Worm (Caenorhabditis elegans): ENCODE data around the gene nhx-6.

nhx-6 gene

ce11 chrII:1709959-1710358 lies 39.3 kb downstream of the nhx-6 start, which contains the start of gene fbxa-184:
fbxa-184 (plus strand) TSS chrII:1710259.
- no peak for TF ChIP-seq tbx-9 (tag; optimal IDR thresholded peaks at IDR 0.05; ENCODE audit: borderline replicate concordance)
- TF ChIP-seq aptf-2 (GFP tag; conservative IDR thresholded peaks at IDR 0.05): peak; percentile 81
- no peak for TF ChIP-seq egrh-3 (GFP tag; IDR thresholded peaks at IDR 0.05)

ce11 chrII:1712938-1713337 lies 42.3 kb downstream of the nhx-6 start, which contains the start of gene btb-7:
btb-7 (plus strand) TSS chrII:1713238.
- TF ChIP-seq efl-1 (GFP tag; optimal IDR thresholded peaks at IDR 0.05) (peak; percentile 47), hmg-20 (GFP tag; IDR thresholded peaks at IDR 0.05) (no peak)

- TF ChIP-seq aptf-2 (GFP tag; conservative IDR thresholded peaks at IDR 0.05) (peak; percentile 97), F33H1.4 (GFP tag; IDR thresholded peaks at IDR 0.05) (no peak), bed-1 (GFP tag; IDR thresholded peaks at IDR 0.05) (0 out of 2 replicates have a peak, but pooled peaks have one; percentile 47), zfh-2 (GFP tag; conservative IDR thresholded peaks at IDR 0.05) (no peak), aptf-3 (GFP tag; IDR thresholded peaks at IDR 0.05) (peak; percentile 87; the same call in 1 of the 2 replicates), F37B4.10 (GFP tag; IDR thresholded peaks at IDR 0.05) (no peak), F22D6.2 (tag; optimal IDR thresholded peaks at IDR 0.05) (no peak)
Observed at ce11 chrII:1714772-1715353, 44.2 kb downstream of the nhx-6 start, which contains the start of gene btb-6. btb-6 (plus strand) TSS chrII:1715303.

- no peak for TF ChIP-seq somi-1 (GFP tag; optimal IDR thresholded peaks at IDR 0.05)
Observed at ce11 chrII:1719153-1719552, 48.5 kb downstream of the nhx-6 start, which contains the start of gene fbxb-48. fbxb-48 (minus strand) TSS chrII:1719253.

- TF ChIP-seq attf-3 (GFP tag; conservative IDR thresholded peaks at IDR 0.05) (no peak), ztf-22 (GFP tag; optimal IDR thresholded peaks at IDR 0.05) (no peak), sptf-2 (GFP tag; optimal IDR thresholded peaks at IDR 0.05) (no peak), bed-1 (GFP tag; IDR thresholded peaks at IDR 0.05) (no peak), hmg-20 (GFP tag; IDR thresholded peaks at IDR 0.05) (no peak), Y79H2A.3 (GFP tag; conservative IDR thresholded peaks at IDR 0.05) (no peak), rec-8 (tag; optimal IDR thresholded peaks at IDR 0.05) (no peak), F57A8.1 (GFP tag; optimal IDR thresholded peaks at IDR 0.05) (no peak)
Observed at ce11 chrII:1722394-1722793, 51.8 kb downstream of the nhx-6 start, which contains the start of the genes fbxb-5 and btb-8. fbxb-5 (minus strand) TSS chrII:1722494. btb-8 (plus strand) TSS chrII:1722770.
